Worm (Caenorhabditis elegans): Measurements from ENCODE around the gene gly-9.

gly-9 gene

ce11 chrIII:11279954-11280353 is 10.4 kb downstream of the gly-9 start:
- TF ChIP-seq fkh-2 (tag; optimal IDR thresholded peaks at IDR 0.05) = no peak
- peak; percentile 97 for TF ChIP-seq ceh-28 (tag; optimal IDR thresholded peaks at IDR 0.05)

- no peak for TF ChIP-seq lsy-12 (tag; optimal IDR thresholded peaks at IDR 0.05)
- no peak for TF ChIP-seq egl-27 (tag; optimal IDR thresholded peaks at IDR 0.05)
- TF ChIP-seq elt-2 (tag; optimal IDR thresholded peaks at IDR 0.05) = no peak
- no peak for TF ChIP-seq lin-15B (tag; optimal IDR thresholded peaks at IDR 0.05)
- no peak for TF ChIP-seq ztf-11 (tag; optimal IDR thresholded peaks at IDR 0.05)
- TF ChIP-seq nfya-1 (tag; optimal IDR thresholded peaks at IDR 0.05; ENCODE audit: insufficient read depth) = no peak
- no peak for TF ChIP-seq nhr-25 (tag; optimal IDR thresholded peaks at IDR 0.05)
- TF ChIP-seq nhr-76 (tag; optimal IDR thresholded peaks at IDR 0.05) = no peak
- TF ChIP-seq nhr-77 (tag; optimal IDR thresholded peaks at IDR 0.05) = no peak
- no peak for TF ChIP-seq ceh-16 (tag; optimal IDR thresholded peaks at IDR 0.05)
- no peak for TF ChIP-seq ceh-82 (tag; optimal IDR thresholded peaks at IDR 0.05)
- TF ChIP-seq snpc-4 (tag; optimal IDR thresholded peaks at IDR 0.05) = no peak
- no peak for TF ChIP-seq lin-39 (tag; optimal IDR thresholded peaks at IDR 0.05)
- no peak for TF ChIP-seq fkh-10 (GFP tag; optimal IDR thresholded peaks at IDR 0.05)
- no peak for TF ChIP-seq nhr-11 (tag; optimal IDR thresholded peaks at IDR 0.05)
- no peak for TF ChIP-seq mdl-1 (tag; optimal IDR thresholded peaks at IDR 0.05)
- no peak for TF ChIP-seq ZK546.5 (tag; optimal IDR thresholded peaks at IDR 0.05)
- no peak for TF ChIP-seq skn-1 (tag; optimal IDR thresholded peaks at IDR 0.05)
These were observed 11.6 kb downstream of the gly-9 start, which contains the start of gene Y47D3A.21 for ce11 chrIII:11278817-11279216. TSS of gene Y47D3A.21 (minus strand) at chrIII:11278917.

ce11 chrIII:11274590-11275116 is 15.7 kb downstream of the gly-9 start, which contains the start of gene Y47D3A.20:
TSS of gene Y47D3A.20 (plus strand) at chrIII:11275066.
- TF ChIP-seq pqm-1 (tag; optimal IDR thresholded peaks at IDR 0.05) (no peak), lin-39 (tag; optimal IDR thresholded peaks at IDR 0.05) (no peak), hmg-11 (tag; optimal IDR thresholded peaks at IDR 0.05) (peak; percentile 25), snpc-4 (tag; optimal IDR thresholded peaks at IDR 0.05) (no peak)

- TF ChIP-seq fkh-2 (tag; optimal IDR thresholded peaks at IDR 0.05) (no peak), nhr-77 (tag; optimal IDR thresholded peaks at IDR 0.05) (no peak), tbx-2 (tag; optimal IDR thresholded peaks at IDR 0.05) (no peak), aly-2 (tag; optimal IDR thresholded peaks at IDR 0.05) (no peak), elt-2 (tag; optimal IDR thresholded peaks at IDR 0.05) (peak; percentile 17)
These were observed 19.6 kb downstream of the gly-9 start, which contains the start of gene obr-1 for ce11 chrIII:11270795-11271194. TSS of gene obr-1 (minus strand) at chrIII:11270895.

ce11 chrIII:11269206-11269605 is 21.2 kb downstream of the gly-9 start:
- TF ChIP-seq jun-1 (tag; optimal IDR thresholded peaks at IDR 0.05) = peak; percentile 5
- no peak for TF ChIP-seq ZK546.5 (tag; optimal IDR thresholded peaks at IDR 0.05)
- peak; percentile 38 for TF ChIP-seq elt-2 (tag; optimal IDR thresholded peaks at IDR 0.05)
- TF ChIP-seq zag-1 (tag; optimal IDR thresholded peaks at IDR 0.05) = no peak
- TF ChIP-seq pqm-1 (tag; optimal IDR thresholded peaks at IDR 0.05) = peak; percentile 52

ce11 chrIII:11268532-11268931 is 21.8 kb downstream of the gly-9 start:
- peak; percentile 81 for TF ChIP-seq elt-2 (tag; optimal IDR thresholded peaks at IDR 0.05)
- peak; percentile 17 for TF ChIP-seq jun-1 (tag; optimal IDR thresholded peaks at IDR 0.05)
- peak; percentile 23 for TF ChIP-seq pha-4 (tag; optimal IDR thresholded peaks at IDR 0.05)
- TF ChIP-seq mml-1 (tag; optimal IDR thresholded peaks at IDR 0.05) = no peak
- no peak for TF ChIP-seq nhr-25 (tag; optimal IDR thresholded peaks at IDR 0.05)

- TF ChIP-seq elt-2 (tag; optimal IDR thresholded peaks at IDR 0.05) (peak; percentile 84), elt-1 (tag; optimal IDR thresholded peaks at IDR 0.05) (no peak), elt-3 (tag; optimal IDR thresholded peaks at IDR 0.05) (peak in 1 of 3 experiments; percentile 71)
These were observed 23.0 kb downstream of the gly-9 start for ce11 chrIII:11267372-11267771.
